Worm (Caenorhabditis elegans): ENCODE results near the gene aexr-2.

DNA sequence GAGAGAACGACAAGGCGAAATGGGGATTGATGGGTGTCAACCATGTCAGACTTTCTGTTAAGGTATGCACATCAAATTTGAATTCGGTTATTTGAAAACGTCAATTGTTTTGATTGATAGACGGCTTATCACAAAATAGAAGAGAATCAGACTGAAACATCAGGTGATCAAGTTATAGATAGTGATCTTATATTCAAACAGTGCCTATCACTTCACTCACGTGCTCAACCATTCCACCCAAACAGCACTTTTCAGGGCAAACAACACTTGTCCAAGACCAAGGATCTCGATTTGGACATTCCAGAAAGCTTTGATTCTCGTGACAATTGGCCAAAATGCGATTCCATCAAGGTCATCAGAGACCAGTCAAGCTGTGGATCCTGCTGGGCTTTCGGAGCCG is 23.7 kb downstream of the aexr-2 start:
- no peak for TF ChIP-seq W03F9.2 (tag; optimal IDR thresholded peaks at IDR 0.05)
- TF ChIP-seq him-1 (tag; optimal IDR thresholded peaks at IDR 0.05): no peak
- no peak for TF ChIP-seq dao-5 (tag; optimal IDR thresholded peaks at IDR 0.05)
